Worm (Caenorhabditis elegans) whole organism, early embryonic: ENCODE measurements around the gene C05B5.8.

Experiments
- F13C5.2 ChIP-seq: sonication (generic microtip); optimal IDR thresholded peaks from 2 replicates; lab custom pipeline; 2017; ENCODE audit warnings: mild to moderate bottlenecking, missing genetic modification characterization, inconsistent platforms, missing compliant biosample characterization
- scrt-1 ChIP-seq: fragments of 200-800 bp; sonication (Bioruptor generic); IDR thresholded peaks from 2 replicates; pipeline ENCODE4 v1.3.6; 2022; ENCODE audit warnings: missing genetic modification characterization, missing compliant biosample characterization

DNA sequence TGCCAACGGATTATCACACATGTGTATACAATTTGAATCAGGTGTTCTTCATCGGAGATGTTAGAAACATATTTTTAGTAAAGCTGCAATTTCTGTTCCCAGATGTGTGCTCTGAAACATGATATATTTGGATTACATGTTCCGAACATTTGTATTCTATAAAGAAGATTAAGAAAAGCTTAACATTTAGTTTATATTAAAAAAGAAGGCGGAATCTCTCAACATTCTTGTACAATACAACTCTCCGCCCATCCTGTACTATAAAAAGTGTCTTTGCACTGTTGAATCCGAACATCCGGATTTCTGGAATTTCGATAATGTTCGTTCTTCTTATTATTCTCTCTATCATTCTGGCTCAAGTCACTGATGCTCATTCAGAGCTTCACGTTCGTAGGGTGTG lies 21.4 kb upstream of the C05B5.8 start, which contains the start of gene ins-23:
- TF ChIP-seq scrt-1 (GFP tag; lab: Robert Waterston, UW) (no peak), F13C5.2 (no peak)
